Worm (Caenorhabditis elegans): ENCODE measurements around the gene pals-18.

ce11 chrIII:1389988-1390387 lies 13.2 kb upstream of the pals-18 start:
- no peak for TF ChIP-seq ceh-9 (tag; optimal IDR thresholded peaks at IDR 0.05)
- TF ChIP-seq rnt-1 (tag; optimal IDR thresholded peaks at IDR 0.05): no peak
- no peak for TF ChIP-seq zip-5 (tag; optimal IDR thresholded peaks at IDR 0.05)
- TF ChIP-seq C08G9.2 (tag; optimal IDR thresholded peaks at IDR 0.05): no peak
- no peak for TF ChIP-seq ceh-24 (tag; optimal IDR thresholded peaks at IDR 0.05)
